Worm (Caenorhabditis elegans): ENCODE results near the gene lact-5.
"Not testable (repeated sequence)": the region's sequence is repeated elsewhere in the genome, so short reads cannot be mapped to it uniquely, and the experiment has no call there.

Gene lact-5

ce11 chrII:4834761-4835160 is 13.2 kb upstream of the lact-5 start, which contains the start of the genes C33F10.11 and C33F10.1:
Gene C33F10.11, minus strand, starts transcription at chrII:4834861.
Gene C33F10.1, plus strand, starts transcription at chrII:4835023.
- TF ChIP-seq elt-2 (tag; optimal IDR thresholded peaks at IDR 0.05) (no peak), lim-6 (tag; optimal IDR thresholded peaks at IDR 0.05) (no peak), pat-9 (tag; optimal IDR thresholded peaks at IDR 0.05) (no peak), npax-4 (tag; optimal IDR thresholded peaks at IDR 0.05) (no peak), nhr-232 (tag; optimal IDR thresholded peaks at IDR 0.05) (no peak)

ce11 chrII:4827734-4828609 is 6.4 kb upstream of the lact-5 start, which contains the start of the genes fbxb-88 and tbck-1:
Gene fbxb-88, minus strand, starts transcription at chrII:4827884.
Gene tbck-1, plus strand, starts transcription at chrII:4828559.
- TF ChIP-seq ceh-2 (tag; optimal IDR thresholded peaks at IDR 0.05) = no peak
- TF ChIP-seq elt-4 (tag; optimal IDR thresholded peaks at IDR 0.05) = no peak
- no peak for TF ChIP-seq ztf-16 (tag; optimal IDR thresholded peaks at IDR 0.05)
- no peak for TF ChIP-seq hlh-30 (tag; optimal IDR thresholded peaks at IDR 0.05; ENCODE audit: insufficient read depth)
- TF ChIP-seq unc-55 (GFP tag; optimal IDR thresholded peaks at IDR 0.05) = peak; percentile 68
- TF ChIP-seq sox-4 (tag; optimal IDR thresholded peaks at IDR 0.05) = no peak
- no peak for TF ChIP-seq pqm-1 (tag; optimal IDR thresholded peaks at IDR 0.05)
- TF ChIP-seq ceh-34 (tag; optimal IDR thresholded peaks at IDR 0.05) = peak; percentile 0

- not testable (repeated sequence) for TF ChIP-seq C38D4.7 (GFP tag; optimal IDR thresholded peaks at IDR 0.05); odd-2 (tag; optimal IDR thresholded peaks at IDR 0.05); ztf-16 (tag; optimal IDR thresholded peaks at IDR 0.05)
Measured at ce11 chrII:4825133-4825532, 3.6 kb upstream of the lact-5 start, which contains the start of the genes C33F10.8 and msp-40. Gene C33F10.8, minus strand, starts transcription at chrII:4825233. Gene msp-40, plus strand, starts transcription at chrII:4825414.

- no peak for TF ChIP-seq sdc-2 (tag; optimal IDR thresholded peaks at IDR 0.05)
- TF ChIP-seq madf-2 (tag; optimal IDR thresholded peaks at IDR 0.05) = no peak
- peak; percentile 60 for TF ChIP-seq elt-2 (tag; optimal IDR thresholded peaks at IDR 0.05)
Measured at ce11 chrII:4822610-4823009, 1.1 kb upstream of the lact-5 start.

ce11 chrII:4818780-4819179 is 2.8 kb downstream of the lact-5 start:
- no peak for TF ChIP-seq nhr-11 (tag; optimal IDR thresholded peaks at IDR 0.05)
- no peak for TF ChIP-seq tbx-2 (tag; optimal IDR thresholded peaks at IDR 0.05)
- TF ChIP-seq ceh-6 (GFP tag; optimal IDR thresholded peaks at IDR 0.05) = no peak
- no peak for TF ChIP-seq rnt-1 (tag; optimal IDR thresholded peaks at IDR 0.05)
- TF ChIP-seq ztf-16 (tag; optimal IDR thresholded peaks at IDR 0.05) = no peak
- TF ChIP-seq T23F11.4 (GFP tag; optimal IDR thresholded peaks at IDR 0.05) = no peak
- no peak for TF ChIP-seq ceh-18 (tag; optimal IDR thresholded peaks at IDR 0.05)
- no peak for TF ChIP-seq sox-4 (tag; optimal IDR thresholded peaks at IDR 0.05)
- no peak for TF ChIP-seq ceh-19 (GFP tag; optimal IDR thresholded peaks at IDR 0.05)
- no peak for TF ChIP-seq ets-4 (tag; optimal IDR thresholded peaks at IDR 0.05)
- TF ChIP-seq ceh-34 (tag; optimal IDR thresholded peaks at IDR 0.05) = no peak
- no peak for TF ChIP-seq fax-1 (tag; optimal IDR thresholded peaks at IDR 0.05)
- no peak for TF ChIP-seq C08G9.2 (tag; optimal IDR thresholded peaks at IDR 0.05)
- no peak for TF ChIP-seq unc-55 (GFP tag; optimal IDR thresholded peaks at IDR 0.05)
- no peak for TF ChIP-seq hlh-6 (tag; optimal IDR thresholded peaks at IDR 0.05)
- no peak for TF ChIP-seq ceh-9 (tag; optimal IDR thresholded peaks at IDR 0.05)
- no peak for TF ChIP-seq dmd-4 (tag; optimal IDR thresholded peaks at IDR 0.05; ENCODE audit: borderline replicate concordance)
- TF ChIP-seq unc-42 (tag; optimal IDR thresholded peaks at IDR 0.05) = no peak
- no peak for TF ChIP-seq elt-2 (tag; optimal IDR thresholded peaks at IDR 0.05)

All from whole organism, late embryonic.